Fruit fly (Drosophila melanogaster) whole organism, prepupa: ENCODE data around the gene Lsd-1.

Source experiments
- Blimp-1 ChIP-seq: fragments of 200-800 bp; sonication (Bioruptor generic); optimal IDR thresholded peaks from 3 replicates; lab custom pipeline; 2017; ENCODE audit warnings: missing biosample characterization, missing genetic modification characterization, mild to moderate bottlenecking, moderate library complexity, missing genetic modification reagents
- CG10669 ChIP-seq: fragments of 200-800 bp; sonication (Bioruptor generic); optimal IDR thresholded peaks from 3 replicates; lab custom pipeline; 2018; ENCODE audit warnings: missing biosample characterization, mild to moderate bottlenecking, missing genetic modification characterization, moderate library complexity
- CG11762 ChIP-seq: fragments of 200-800 bp; sonication (Bioruptor generic); optimal IDR thresholded peaks from 3 replicates; lab custom pipeline; 2016; ENCODE audit warnings: missing biosample characterization, missing genetic modification characterization; ENCODE audit not compliant: insufficient read depth
- CG11902 ChIP-seq: fragments of 200-800 bp; sonication (Bioruptor generic); optimal IDR thresholded peaks from 3 replicates; lab custom pipeline; 2016; ENCODE audit warnings: missing biosample characterization, missing genetic modification characterization
- CG15336 ChIP-seq: fragments of 200-800 bp; sonication (Bioruptor generic); IDR thresholded peaks from 2 replicates; pipeline ENCODE4 v1.3.6; 2022; ENCODE audit warnings: missing biosample characterization, missing genetic modification characterization
- CG1621 ChIP-seq: fragments of 200-800 bp; sonication (Bioruptor generic); optimal IDR thresholded peaks from 3 replicates; lab custom pipeline; 2018; ENCODE audit warnings: missing biosample characterization, mild to moderate bottlenecking, missing genetic modification characterization
- CG16779 ChIP-seq: fragments of 200-800 bp; sonication (Bioruptor generic); optimal IDR thresholded peaks from 3 replicates; lab custom pipeline; 2017; ENCODE audit warnings: missing biosample characterization, mild to moderate bottlenecking, missing genetic modification characterization
- CG3032 ChIP-seq: fragments of 200-800 bp; optimal IDR thresholded peaks from 2 replicates; lab custom pipeline; 2019; ENCODE audit warnings: missing biosample characterization, mild to moderate bottlenecking, missing genetic modification characterization, moderate library complexity
- CG31627 ChIP-seq: fragments of 200-800 bp; sonication (Bioruptor generic); optimal IDR thresholded peaks from 3 replicates; lab custom pipeline; 2016; ENCODE audit warnings: missing biosample characterization, missing genetic modification characterization
- CG32006 ChIP-seq: fragments of 200-800 bp; sonication (Bioruptor generic); optimal IDR thresholded peaks from 3 replicates; lab custom pipeline; 2017; ENCODE audit warnings: missing biosample characterization, mild to moderate bottlenecking, missing genetic modification characterization
- CG34406 ChIP-seq: fragments of 200-800 bp; sonication (Bioruptor generic); optimal IDR thresholded peaks from 3 replicates; lab custom pipeline; 2016; ENCODE audit warnings: missing biosample characterization, missing genetic modification characterization
- CG3919 ChIP-seq: fragments of 200-800 bp; sonication (Bioruptor generic); optimal IDR thresholded peaks from 3 replicates; lab custom pipeline; 2016; ENCODE audit warnings: missing biosample characterization, missing genetic modification characterization
- CG6163 ChIP-seq: fragments of 200-800 bp; sonication (Bioruptor generic); IDR thresholded peaks from 3 replicates; pipeline ENCODE4 v1.3.6; 2022; ENCODE audit warnings: missing biosample characterization, missing genetic modification characterization
- CG6276 ChIP-seq: fragments of 200-800 bp; sonication (Bioruptor generic); optimal IDR thresholded peaks from 2 replicates; lab custom pipeline; 2017; ENCODE audit warnings: missing biosample characterization, mild to moderate bottlenecking, missing genetic modification characterization
- CG6792 ChIP-seq: fragments of 200-800 bp; sonication (Bioruptor generic); optimal IDR thresholded peaks from 3 replicates; lab custom pipeline; 2016; ENCODE audit warnings: missing biosample characterization, missing genetic modification characterization
- CG6808 ChIP-seq: fragments of 200-800 bp; sonication (Bioruptor generic); optimal IDR thresholded peaks from 3 replicates; lab custom pipeline; 2017; ENCODE audit warnings: missing biosample characterization, missing genetic modification characterization, mild to moderate bottlenecking, moderate library complexity, missing genetic modification reagents
- CG6854 ChIP-seq: fragments of 200-800 bp; sonication (Bioruptor generic); optimal IDR thresholded peaks from 2 replicates; lab custom pipeline; 2017; ENCODE audit warnings: missing biosample characterization, mild to moderate bottlenecking, missing genetic modification characterization
- CG7368 ChIP-seq: fragments of 200-800 bp; sonication (Bioruptor generic); optimal IDR thresholded peaks from 3 replicates; lab custom pipeline; 2016; ENCODE audit warnings: missing biosample characterization, missing genetic modification characterization
- CG8119 ChIP-seq: fragments of 200-800 bp; sonication (Bioruptor generic); IDR thresholded peaks from 3 replicates; pipeline ENCODE4 v1.3.6; 2022; ENCODE audit warnings: missing biosample characterization, missing genetic modification characterization
- CG8632 ChIP-seq: fragments of 200-800 bp; sonication (Bioruptor generic); optimal IDR thresholded peaks from 3 replicates; lab custom pipeline; 2016; ENCODE audit warnings: missing biosample characterization, missing genetic modification characterization
- CG9139 ChIP-seq: fragments of 200-800 bp; sonication (Bioruptor generic); optimal IDR thresholded peaks from 3 replicates; lab custom pipeline; 2017; ENCODE audit warnings: missing biosample characterization, mild to moderate bottlenecking, missing genetic modification characterization
- Eip75B ChIP-seq: fragments of 200-800 bp; sonication (Bioruptor generic); optimal IDR thresholded peaks from 3 replicates; lab custom pipeline; 2016; ENCODE audit warnings: missing biosample characterization, missing genetic modification characterization
- Eip78C ChIP-seq: fragments of 200-800 bp; sonication (Bioruptor generic); peaks from one replicate; lab custom pipeline; 2016; ENCODE audit warnings: missing biosample characterization, missing genetic modification characterization
- Eip93F ChIP-seq: fragments of 200-800 bp; sonication (Bioruptor generic); optimal IDR thresholded peaks from 2 replicates; lab custom pipeline; 2016; ENCODE audit warnings: missing biosample characterization, mild to moderate bottlenecking, missing genetic modification characterization
- Ets21C ChIP-seq: fragments of 200-800 bp; sonication (Bioruptor generic); optimal IDR thresholded peaks from 3 replicates; lab custom pipeline; 2016; ENCODE audit warnings: missing biosample characterization, missing genetic modification characterization
- Ets96B ChIP-seq: fragments of 200-800 bp; optimal IDR thresholded peaks from 2 replicates; lab custom pipeline; 2019; ENCODE audit warnings: missing biosample characterization, mild to moderate bottlenecking, missing genetic modification characterization, moderate library complexity
- Gug ChIP-seq: fragments of 200-800 bp; sonication (Bioruptor generic); IDR thresholded peaks from 2 replicates; pipeline ENCODE4 v1.3.6; 2022; ENCODE audit warnings: missing biosample characterization, missing genetic modification characterization
- Hr38 ChIP-seq: sonication (Bioruptor generic); optimal IDR thresholded peaks from 2 replicates; lab custom pipeline; 2016; ENCODE audit warnings: missing biosample characterization, missing genetic modification characterization
- Hr39 ChIP-seq: fragments of 200-800 bp; sonication (Bioruptor generic); optimal IDR thresholded peaks from 2 replicates; lab custom pipeline; 2016; ENCODE audit warnings: missing biosample characterization, missing genetic modification characterization
- Hr4 ChIP-seq: fragments of 200-800 bp; sonication (Bioruptor generic); optimal IDR thresholded peaks from 3 replicates; lab custom pipeline; 2016; ENCODE audit warnings: missing biosample characterization, missing genetic modification characterization
- Lpt ChIP-seq: fragments of 200-800 bp; sonication (Bioruptor generic); optimal IDR thresholded peaks from 3 replicates; lab custom pipeline; 2016; ENCODE audit warnings: missing biosample characterization, missing genetic modification characterization
- Met ChIP-seq: fragments of 200-800 bp; sonication (Bioruptor generic); optimal IDR thresholded peaks from 3 replicates; lab custom pipeline; 2016; ENCODE audit warnings: missing biosample characterization, missing genetic modification characterization
- OdsH ChIP-seq: fragments of 200-800 bp; sonication (Bioruptor generic); optimal IDR thresholded peaks from 3 replicates; lab custom pipeline; 2016; ENCODE audit warnings: missing biosample characterization, missing genetic modification characterization
- Smox ChIP-seq: fragments of 200-800 bp; sonication (Bioruptor generic); optimal IDR thresholded peaks from 3 replicates; lab custom pipeline; 2016; ENCODE audit warnings: missing biosample characterization, missing genetic modification characterization
- Sox102F ChIP-seq: fragments of 200-800 bp; sonication (Bioruptor generic); optimal IDR thresholded peaks from 2 replicates; lab custom pipeline; 2016; ENCODE audit warnings: missing biosample characterization, mild to moderate bottlenecking, missing genetic modification characterization
- Sox14 ChIP-seq: fragments of 200-800 bp; sonication (Bioruptor generic); optimal IDR thresholded peaks from 3 replicates; lab custom pipeline; 2016; ENCODE audit warnings: missing biosample characterization, missing genetic modification characterization
- achi ChIP-seq: fragments of 200-800 bp; sonication (Bioruptor generic); optimal IDR thresholded peaks from 3 replicates; lab custom pipeline; 2016; ENCODE audit warnings: missing biosample characterization, missing genetic modification characterization
- acj6 ChIP-seq: fragments of 200-800 bp; sonication (Bioruptor generic); optimal IDR thresholded peaks from 3 replicates; lab custom pipeline; 2016; ENCODE audit warnings: missing biosample characterization, missing genetic modification characterization
- dac ChIP-seq: fragments of 200-800 bp; sonication (Bioruptor generic); optimal IDR thresholded peaks from 2 replicates; lab custom pipeline; 2017; ENCODE audit warnings: missing biosample characterization, mild to moderate bottlenecking, missing genetic modification characterization
- dsx ChIP-seq: fragments of 200-800 bp; optimal IDR thresholded peaks from 3 replicates; lab custom pipeline; 2019; ENCODE audit warnings: missing biosample characterization, mild to moderate bottlenecking, missing genetic modification characterization, moderate library complexity; ENCODE audit not compliant: poor library complexity, severe bottlenecking
- eg ChIP-seq: fragments of 200-800 bp; sonication (Bioruptor generic); IDR thresholded peaks from 3 replicates; pipeline ENCODE4 v1.3.6; 2022; ENCODE audit warnings: missing biosample characterization, missing genetic modification characterization
- esn ChIP-seq: fragments of 200-800 bp; sonication (Bioruptor generic); optimal IDR thresholded peaks from 2 replicates; lab custom pipeline; 2016; ENCODE audit warnings: missing biosample characterization, mild to moderate bottlenecking, missing genetic modification characterization, moderate library complexity
- fd59A ChIP-seq: fragments of 200-800 bp; sonication (Bioruptor generic); optimal IDR thresholded peaks from 2 replicates; lab custom pipeline; 2017; ENCODE audit warnings: missing biosample characterization, mild to moderate bottlenecking, missing genetic modification characterization, missing genetic modification reagents
- fd85E ChIP-seq: fragments of 200-800 bp; sonication (Bioruptor generic); optimal IDR thresholded peaks from 3 replicates; lab custom pipeline; 2016; ENCODE audit warnings: missing biosample characterization, missing genetic modification characterization
- fkh ChIP-seq: fragments of 200-800 bp; sonication (Bioruptor generic); optimal IDR thresholded peaks from 3 replicates; lab custom pipeline; 2017; ENCODE audit warnings: missing biosample characterization, mild to moderate bottlenecking, missing genetic modification characterization, moderate library complexity
- net ChIP-seq: fragments of 200-800 bp; sonication (Bioruptor generic); optimal IDR thresholded peaks from 3 replicates; lab custom pipeline; 2016; ENCODE audit warnings: missing biosample characterization, missing genetic modification characterization
- pdm3 ChIP-seq: fragments of 200-800 bp; sonication (Bioruptor generic); optimal IDR thresholded peaks from 3 replicates; lab custom pipeline; 2016; ENCODE audit warnings: missing biosample characterization, missing genetic modification characterization
- salr ChIP-seq, 2 experiments: fragments of 200-800 bp; sonication (Bioruptor generic); optimal IDR thresholded peaks; 3 replicates each; lab custom pipeline; 2016 to 2018; ENCODE audit warnings: missing biosample characterization in 2 of 2, missing genetic modification characterization in 2 of 2, mild to moderate bottlenecking in 1 of 2
- spab ChIP-seq: fragments of 200-800 bp; sonication (Bioruptor generic); optimal IDR thresholded peaks from 2 replicates; lab custom pipeline; 2017; ENCODE audit warnings: missing biosample characterization, mild to moderate bottlenecking, missing genetic modification characterization, missing genetic modification reagents
- ss ChIP-seq, 2 experiments: fragments of 200-800 bp; sonication (Bioruptor generic); optimal IDR thresholded peaks; 2 replicates in 1 of 2; 3 replicates in 1 of 2; lab custom pipeline; 2017 to 2018; ENCODE audit warnings: mild to moderate bottlenecking in 2 of 2, missing biosample characterization in 2 of 2, missing genetic modification characterization in 2 of 2, moderate library complexity in 1 of 2
- svp ChIP-seq: fragments of 200-800 bp; sonication (Bioruptor generic); peaks from one replicate; lab custom pipeline; 2016; ENCODE audit warnings: missing biosample characterization, missing genetic modification characterization
- vri ChIP-seq: fragments of 200-800 bp; sonication (Bioruptor generic); optimal IDR thresholded peaks from 3 replicates; lab custom pipeline; 2016; ENCODE audit warnings: missing biosample characterization, mild to moderate bottlenecking, missing genetic modification characterization

Lsd-1 gene

DNA sequence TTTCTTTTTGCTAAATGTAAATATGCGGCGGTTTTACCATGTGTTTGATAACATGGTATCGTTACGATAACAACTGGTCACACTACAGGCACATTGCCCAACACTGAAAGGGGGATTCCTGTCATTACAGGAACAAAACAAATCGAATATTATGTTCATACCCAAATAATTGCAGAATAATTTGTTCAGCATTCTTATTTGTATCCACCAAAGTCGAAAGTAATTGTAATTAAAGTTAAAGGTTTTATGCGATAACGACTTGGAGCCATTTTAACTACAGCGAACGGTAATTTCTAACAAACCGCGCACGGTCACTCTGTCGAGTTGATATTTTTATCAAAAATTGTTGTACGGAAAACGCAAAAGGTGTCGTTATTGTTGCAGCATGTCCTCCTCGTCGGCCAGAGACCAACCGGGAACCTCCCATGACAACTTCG, 3.8 kb downstream of the Lsd-1 start, which contains the start of the genes CG10214 and CG10375:
CG10214 (minus strand) TSS at position 72 of the 437 bp plus-strand sequence.
CG10375 (plus strand) TSS at position 296 of the 437 bp plus-strand sequence.
- TF ChIP-seq Eip78C (GFP tag; lab: Kevin White, UChicago) (peak; percentile 80), CG8632 (GFP tag; lab: Kevin White, UChicago) (peak; percentile 50), esn (GFP tag; lab: Kevin White, UChicago) (peak; percentile 84), Hr4 (GFP tag; lab: Kevin White, UChicago) (peak; percentile 69), ss (GFP tag; optimal IDR thresholded peaks at IDR 0.05; lab: Kevin White, UChicago) (no peak), dsx (GFP tag; lab: Kevin White, UChicago) (peak; percentile 43), OdsH (GFP tag; lab: Kevin White, UChicago) (peak; percentile 71), Lpt (no peak), CG8119 (GFP tag; lab: Robert Waterston, UW) (peak; percentile 53; the same call in 1 of the 3 replicates), fkh (GFP tag; lab: Kevin White, UChicago) (peak; percentile 88), achi (GFP tag; lab: Kevin White, UChicago) (peak; percentile 61), CG3032 (tag; lab: Kevin White, UChicago) (peak; percentile 67), CG7368 (GFP tag; lab: Kevin White, UChicago) (peak; percentile 60), vri (GFP tag; lab: Kevin White, UChicago) (peak; percentile 72), Eip93F (GFP tag; lab: Kevin White, UChicago) (no peak), Sox14 (GFP tag; lab: Kevin White, UChicago) (peak; percentile 81), CG11762 (GFP tag; lab: Kevin White, UChicago) (peak; percentile 0), CG32006 (GFP tag; lab: Kevin White, UChicago) (peak; percentile 58), CG9139 (GFP tag; lab: Kevin White, UChicago) (no peak), CG34406 (GFP tag; lab: Kevin White, UChicago) (peak; percentile 60), CG6808 (GFP tag; lab: Kevin White, UChicago) (peak; percentile 14), CG10669 (GFP tag; lab: Kevin White, UChicago) (peak; percentile 50), net (GFP tag; lab: Kevin White, UChicago) (peak; percentile 22), CG1621 (tag; lab: Kevin White, UChicago) (peak; percentile 41), CG15336 (GFP tag; lab: Robert Waterston, UW) (peak; percentile 45; the same call in 1 of the 2 replicates), CG11902 (GFP tag; lab: Kevin White, UChicago) (peak; percentile 45), salr (GFP tag; optimal IDR thresholded peaks at IDR 0.05; lab: Kevin White, UChicago) (peak; percentile 5 to 21), Gug (peak; percentile 57; the same call in 1 of the 2 replicates), pdm3 (GFP tag; lab: Kevin White, UChicago) (peak; percentile 72), CG31627 (GFP tag; lab: Kevin White, UChicago) (peak; percentile 79), svp (GFP tag; lab: Kevin White, UChicago) (no peak), Hr39 (GFP tag; lab: Kevin White, UChicago) (peak; percentile 72), dac (GFP tag; lab: Kevin White, UChicago) (peak; percentile 45), fd85E (GFP tag; lab: Kevin White, UChicago) (no peak), Hr38 (GFP tag; lab: Kevin White, UChicago) (peak; percentile 8), spab (GFP tag; lab: Kevin White, UChicago) (no peak), CG6854 (peak; percentile 52), CG6792 (peak; percentile 56), acj6 (GFP tag; lab: Kevin White, UChicago) (peak; percentile 67), CG16779 (tag; lab: Kevin White, UChicago) (no peak), CG6276 (GFP tag; lab: Kevin White, UChicago) (no peak), Met (peak; percentile 70), fd59A (GFP tag; lab: Kevin White, UChicago) (no peak), Blimp-1 (GFP tag; lab: Kevin White, UChicago) (no peak), CG6163 (GFP tag; lab: Robert Waterston, UW) (peak; percentile 74), Smox (GFP tag; lab: Kevin White, UChicago) (peak; percentile 60), Ets21C (GFP tag; lab: Kevin White, UChicago) (no peak), Ets96B (tag; lab: Kevin White, UChicago) (peak; percentile 53), Eip75B (GFP tag; lab: Kevin White, UChicago) (peak; percentile 58), eg (peak; percentile 73; the same call in 2 of the 3 replicates), Sox102F (peak; percentile 59), CG3919 (GFP tag; lab: Kevin White, UChicago) (peak; percentile 75)
